Worm (Caenorhabditis elegans): ENCODE data around the gene unc-130.

unc-130 gene

ce11 chrII:11259766-11260165 is 22.0 kb upstream of the unc-130 start:
- TF ChIP-seq nhr-76 (tag; optimal IDR thresholded peaks at IDR 0.05) (no peak), unc-62 (GFP tag; optimal IDR thresholded peaks at IDR 0.05) (no peak), nhr-237 (tag; optimal IDR thresholded peaks at IDR 0.05) (no peak), ceh-16 (tag; optimal IDR thresholded peaks at IDR 0.05) (no peak), eor-1 (tag; optimal IDR thresholded peaks at IDR 0.05) (no peak), lsy-12 (tag; optimal IDR thresholded peaks at IDR 0.05) (no peak), ceh-82 (tag; optimal IDR thresholded peaks at IDR 0.05) (no peak), egl-27 (tag; optimal IDR thresholded peaks at IDR 0.05) (no peak)

- TF ChIP-seq nhr-11 (tag; optimal IDR thresholded peaks at IDR 0.05) (no peak), ceh-82 (tag; optimal IDR thresholded peaks at IDR 0.05) (no peak), nhr-12 (tag; optimal IDR thresholded peaks at IDR 0.05) (no peak), nhr-23 (tag; optimal IDR thresholded peaks at IDR 0.05) (no peak), pqm-1 (tag; optimal IDR thresholded peaks at IDR 0.05) (no peak), eor-1 (tag; optimal IDR thresholded peaks at IDR 0.05) (no peak), elt-2 (tag; optimal IDR thresholded peaks at IDR 0.05) (no peak), lin-15B (tag; optimal IDR thresholded peaks at IDR 0.05) (no peak), tbx-2 (tag; optimal IDR thresholded peaks at IDR 0.05) (no peak), nhr-67 (tag; optimal IDR thresholded peaks at IDR 0.05) (no peak), ztf-11 (tag; optimal IDR thresholded peaks at IDR 0.05) (no peak), lin-39 (tag; optimal IDR thresholded peaks at IDR 0.05) (no peak), nfya-1 (tag; optimal IDR thresholded peaks at IDR 0.05; ENCODE audit: insufficient read depth) (no peak), nhr-25 (tag; optimal IDR thresholded peaks at IDR 0.05) (no peak), mdl-1 (tag; optimal IDR thresholded peaks at IDR 0.05) (no peak), pha-4 (tag; optimal IDR thresholded peaks at IDR 0.05) (no peak)
These were observed 20.6 kb upstream of the unc-130 start, which contains the start of gene T05B9.1 for ce11 chrII:11261173-11261572. Gene T05B9.1, minus strand, starts transcription at chrII:11261192.

DNA sequence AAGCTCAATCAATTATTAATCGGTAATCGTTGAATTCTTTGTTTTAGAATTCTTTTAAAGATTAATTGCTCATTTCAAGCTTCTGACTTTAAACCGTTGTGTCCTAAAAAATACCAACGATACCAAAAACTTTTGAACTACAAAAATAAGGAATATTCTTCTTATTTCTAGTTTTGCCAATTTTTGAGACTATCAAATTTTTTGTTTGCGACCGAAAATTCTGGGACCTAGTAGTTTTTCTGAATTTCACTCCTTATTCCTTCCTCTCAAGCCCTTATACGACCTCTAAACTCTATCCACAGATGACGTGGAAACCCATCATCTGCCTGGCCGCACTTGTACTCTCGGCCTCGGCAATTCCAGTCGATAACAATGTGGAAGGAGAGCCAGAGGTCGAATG is 12.9 kb upstream of the unc-130 start, which contains the start of gene cut-1:
Gene cut-1, plus strand, starts transcription at position 301 of the 400 bp plus-strand sequence.
- TF ChIP-seq egl-5 (tag; optimal IDR thresholded peaks at IDR 0.05) (no peak), fos-1 (tag; optimal IDR thresholded peaks at IDR 0.05) (no peak), elt-3 (tag; optimal IDR thresholded peaks at IDR 0.05) (no peak), jun-1 (tag; optimal IDR thresholded peaks at IDR 0.05) (no peak), hmg-11 (tag; optimal IDR thresholded peaks at IDR 0.05) (no peak), ztf-4 (tag; optimal IDR thresholded peaks at IDR 0.05) (no peak), nhr-76 (tag; optimal IDR thresholded peaks at IDR 0.05) (no peak), nhr-23 (tag; optimal IDR thresholded peaks at IDR 0.05) (no peak), nhr-12 (tag; optimal IDR thresholded peaks at IDR 0.05) (no peak), fkh-10 (GFP tag; optimal IDR thresholded peaks at IDR 0.05) (no peak), lsy-12 (tag; optimal IDR thresholded peaks at IDR 0.05) (no peak)

DNA sequence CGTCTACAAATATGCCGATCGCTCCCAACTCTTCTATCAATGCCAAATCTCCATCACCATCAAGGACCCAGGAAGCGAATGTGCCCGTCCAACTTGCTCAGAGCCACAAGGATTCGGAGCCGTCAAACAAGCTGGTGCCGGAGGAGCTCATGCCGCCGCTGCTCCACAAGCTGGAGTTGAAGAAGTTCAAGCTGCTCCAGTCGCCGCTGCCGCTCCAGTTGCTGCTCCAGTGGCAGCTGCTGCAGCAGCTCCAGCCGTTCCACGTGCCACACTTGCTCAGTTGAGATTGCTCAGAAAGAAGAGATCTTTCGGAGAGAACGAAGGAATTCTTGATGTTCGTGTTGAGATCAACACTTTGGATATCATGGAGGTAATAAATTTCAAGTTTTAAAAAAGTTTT is 10.9 kb upstream of the unc-130 start:
- TF ChIP-seq nhr-77 (tag; optimal IDR thresholded peaks at IDR 0.05) (no peak), pqm-1 (tag; optimal IDR thresholded peaks at IDR 0.05) (no peak)

DNA sequence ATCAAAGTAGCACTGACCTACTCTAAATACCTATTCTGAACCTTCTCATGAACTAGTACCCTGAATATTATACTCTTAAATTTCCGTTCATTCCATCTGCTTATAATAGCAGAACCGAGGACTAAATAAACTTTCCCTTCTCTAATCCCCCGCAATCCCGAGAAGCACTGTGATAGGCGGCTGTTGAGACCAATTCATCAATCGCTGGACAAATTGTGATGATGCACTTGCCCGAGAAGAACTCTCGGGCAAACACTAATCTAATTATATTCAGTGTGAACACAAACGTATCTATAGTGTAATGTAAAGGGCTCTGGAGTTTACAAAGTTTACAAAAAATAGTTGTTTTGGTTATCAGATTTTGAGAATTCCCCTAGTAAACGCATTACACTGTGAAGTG is 6.9 kb upstream of the unc-130 start:
- TF ChIP-seq elt-2 (tag; optimal IDR thresholded peaks at IDR 0.05) = no peak
- no peak for TF ChIP-seq nfya-1 (tag; optimal IDR thresholded peaks at IDR 0.05; ENCODE audit: insufficient read depth)
- no peak for TF ChIP-seq elt-1 (tag; optimal IDR thresholded peaks at IDR 0.05)
- no peak for TF ChIP-seq ztf-11 (tag; optimal IDR thresholded peaks at IDR 0.05)
- TF ChIP-seq aly-2 (tag; optimal IDR thresholded peaks at IDR 0.05) = no peak
- TF ChIP-seq nhr-25 (tag; optimal IDR thresholded peaks at IDR 0.05) = no peak
- no peak for TF ChIP-seq zag-1 (tag; optimal IDR thresholded peaks at IDR 0.05)
- no peak for TF ChIP-seq ceh-28 (tag; optimal IDR thresholded peaks at IDR 0.05)
- TF ChIP-seq lsy-12 (tag; optimal IDR thresholded peaks at IDR 0.05) = no peak
- TF ChIP-seq nhr-76 (tag; optimal IDR thresholded peaks at IDR 0.05) = no peak
- TF ChIP-seq nhr-237 (tag; optimal IDR thresholded peaks at IDR 0.05) = no peak
- TF ChIP-seq elt-3 (tag; optimal IDR thresholded peaks at IDR 0.05) = no peak
- no peak for TF ChIP-seq ceh-9 (tag; optimal IDR thresholded peaks at IDR 0.05)
- no peak for TF ChIP-seq tbx-2 (tag; optimal IDR thresholded peaks at IDR 0.05)
- TF ChIP-seq mdl-1 (tag; optimal IDR thresholded peaks at IDR 0.05) = no peak

Measured in whole organism, L3 larva.